Fruit fly (Drosophila melanogaster) whole organism: ENCODE data around the gene CG5177.

Source experiments
- CG8478 ChIP-seq: fragments of >200 bp; optimal IDR thresholded peaks from 2 replicates; lab custom pipeline; 2018; ENCODE audit warnings: inconsistent platforms
- Dll ChIP-seq: fragments of >200 bp; optimal IDR thresholded peaks from 2 replicates; lab custom pipeline; 2017
- pan ChIP-seq: fragments of >200 bp; optimal IDR thresholded peaks from 2 replicates; lab custom pipeline; 2017
- psq ChIP-seq: fragments of >200 bp; optimal IDR thresholded peaks from 2 replicates; lab custom pipeline; 2017
- usp ChIP-seq: fragments of >200 bp; optimal IDR thresholded peaks from 2 replicates; lab custom pipeline; 2017; ENCODE audit warnings: missing biosample characterization, missing genetic modification characterization, mixed read lengths

DNA sequence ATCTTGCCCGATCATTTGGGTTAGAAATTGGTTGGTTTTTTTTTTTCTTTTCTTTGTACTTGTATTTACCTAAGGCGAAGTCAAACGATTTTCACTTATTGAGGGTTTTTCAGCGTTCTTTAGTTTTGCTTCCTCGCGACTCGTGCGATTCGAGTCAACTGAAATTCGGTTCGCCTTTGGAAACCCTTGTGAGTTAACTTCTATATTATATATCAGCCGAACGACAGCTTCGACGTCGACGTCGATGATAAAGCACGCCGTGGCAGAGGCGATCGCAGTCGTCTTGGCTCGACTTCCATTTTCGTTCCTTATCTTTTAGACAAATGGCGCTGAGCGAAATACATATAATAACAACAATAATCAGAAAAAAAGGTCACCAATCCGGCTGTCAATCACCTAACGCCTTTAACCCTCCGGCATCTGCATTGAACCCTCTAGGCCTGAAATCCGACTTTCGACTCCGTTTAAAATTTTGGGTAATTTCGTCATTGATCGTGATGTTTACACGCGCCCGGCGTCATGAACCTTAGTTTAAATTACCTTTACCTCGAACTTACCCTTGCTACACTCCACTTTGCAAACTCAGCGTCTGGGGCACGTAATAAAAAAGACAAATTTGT, 28.4 kb downstream of the CG5177 start, which contains the start of gene CG5958:
- TF ChIP-seq psq (lab: Kevin White, UChicago) (no peak), Dll (no peak), pan (lab: Kevin White, UChicago) (no peak), usp (no peak), CG8478 (lab: Kevin White, UChicago) (no peak)
